Worm (Caenorhabditis elegans) whole organism, L1 larva: ENCODE data around the gene laf-1.

Experiments
- fkh-10 ChIP-seq: sonication (generic microtip); optimal IDR thresholded peaks from 2 replicates; lab custom pipeline; 2017; ENCODE audit warnings: missing biosample characterization, missing genetic modification reagents, missing genetic modification characterization
- lin-13 ChIP-seq: fragments of 150-350 bp; optimal IDR thresholded peaks from 2 replicates; lab custom pipeline; 2014; ENCODE audit warnings: missing biosample characterization, missing genetic modification reagents, missing genetic modification characterization
- lir-3 ChIP-seq: sonication (generic microtip); optimal IDR thresholded peaks from 2 replicates; lab custom pipeline; 2016; ENCODE audit warnings: mild to moderate bottlenecking, missing genetic modification characterization, moderate library complexity, missing compliant biosample characterization; ENCODE audit not compliant: poor library complexity
- pag-3 ChIP-seq: sonication (generic microtip); optimal IDR thresholded peaks from 2 replicates; lab custom pipeline; 2017; ENCODE audit warnings: missing genetic modification characterization, mild to moderate bottlenecking, missing compliant biosample characterization, antibody characterized with exemption, borderline replicate concordance; ENCODE audit not compliant: insufficient read depth
- pqm-1 ChIP-seq: sonication (generic microtip); optimal IDR thresholded peaks from 3 replicates; lab custom pipeline; 2017; ENCODE audit warnings: missing biosample characterization, missing genetic modification characterization
- snpc-4 ChIP-seq: fragments of 150-350 bp; optimal IDR thresholded peaks from 2 replicates; lab custom pipeline; 2014; ENCODE audit warnings: missing biosample characterization, missing genetic modification characterization
- unc-130 ChIP-seq: fragments of 150-350 bp; optimal IDR thresholded peaks from 2 replicates; lab custom pipeline; 2017; ENCODE audit warnings: missing biosample characterization, missing genetic modification characterization, inconsistent platforms

DNA sequence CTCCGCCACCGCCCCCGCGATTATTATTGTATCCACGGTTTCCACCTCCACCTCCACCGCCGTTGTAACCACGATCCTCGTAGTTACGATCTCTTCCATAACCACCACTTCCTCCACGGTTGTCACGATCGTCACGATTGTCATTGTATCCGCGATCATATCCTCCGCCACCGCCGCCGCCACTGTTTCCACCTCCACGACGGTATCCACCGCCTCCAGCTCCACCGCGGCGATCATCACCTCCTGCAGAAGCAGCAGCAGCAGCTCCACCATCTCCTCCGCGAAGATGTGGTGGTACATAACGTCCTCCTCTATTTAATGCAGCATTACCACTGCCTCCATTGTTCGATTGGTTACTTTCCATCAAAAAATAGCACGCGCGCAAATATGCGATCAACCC is at the start of gene laf-1:
- TF ChIP-seq unc-130, result no peak
- TF ChIP-seq lin-13, result no peak
- TF ChIP-seq fkh-10, result no peak
- TF ChIP-seq pag-3 (tag; lab: Kevin White, UChicago), result no peak
- no peak for TF ChIP-seq pqm-1 (tag; lab: Kevin White, UChicago)
- no peak for TF ChIP-seq snpc-4 (tag; lab: Kevin White, UChicago)
- no peak for TF ChIP-seq lir-3
